Fruit fly (Drosophila melanogaster): ENCODE data around the gene Tango10.

Gene Tango10

dm6 chrX:11715263-11715659 lies 4.8 kb upstream of the Tango10 start, which contains the start of gene Amun (continued):
- no peak for TF ChIP-seq D19B (GFP tag; optimal IDR thresholded peaks at IDR 0.05)
- TF ChIP-seq Pdp1 (GFP tag; optimal IDR thresholded peaks at IDR 0.05) = peak in 1 of 2 experiments; percentile 35
- no peak; the same call in 2 of the 3 replicates for TF ChIP-seq CG14050 (GFP tag; IDR thresholded peaks at IDR 0.05)
- TF ChIP-seq sens (GFP tag) = peak; percentile 80
- no peak for TF ChIP-seq CG1024 (GFP tag; IDR thresholded peaks at IDR 0.05)
- TF ChIP-seq Hmr (GFP tag; optimal IDR thresholded peaks at IDR 0.05) = peak; percentile 35
- TF ChIP-seq CG11560 (tag; IDR thresholded peaks at IDR 0.05) = no peak
- no peak for TF ChIP-seq ab (GFP tag; optimal IDR thresholded peaks at IDR 0.05)
- TF ChIP-seq CG17612 (GFP tag; IDR thresholded peaks at IDR 0.05) = no peak; the same call in 1 of the 2 replicates
- TF ChIP-seq CG17568 (GFP tag; optimal IDR thresholded peaks at IDR 0.05) = no peak
- no peak for TF ChIP-seq CG1647 (GFP tag; optimal IDR thresholded peaks at IDR 0.05)
- TF ChIP-seq CG11456 (GFP tag; IDR thresholded peaks at IDR 0.05) = peak; percentile 79; the same call in 2 of the 3 replicates
- no peak for TF ChIP-seq yki (optimal IDR thresholded peaks at IDR 0.05)
- TF ChIP-seq Hr51 (GFP tag; optimal IDR thresholded peaks at IDR 0.05) = no peak
- TF ChIP-seq CG10543 (GFP tag; optimal IDR thresholded peaks at IDR 0.05) = no peak
- no peak for TF ChIP-seq zen2 (GFP tag; IDR thresholded peaks at IDR 0.05; ENCODE audit: partially characterized antibody)
- TF ChIP-seq Antp (GFP tag; optimal IDR thresholded peaks at IDR 0.05) = peak; percentile 45
- peak; percentile 44 for TF ChIP-seq CG6813 (GFP tag; optimal IDR thresholded peaks at IDR 0.05)
- TF ChIP-seq CG1602 (GFP tag; optimal IDR thresholded peaks at IDR 0.05) = no peak
- TF ChIP-seq CG6854 (GFP tag; optimal IDR thresholded peaks at IDR 0.05) = no peak
- TF ChIP-seq Hey (tag; optimal IDR thresholded peaks at IDR 0.05) = no peak
- no peak for TF ChIP-seq CG13123 (GFP tag; optimal IDR thresholded peaks at IDR 0.05)
- no peak for TF ChIP-seq Doc3 (GFP tag; IDR thresholded peaks at IDR 0.05; ENCODE audit: partially characterized antibody)
- TF ChIP-seq sisA (GFP tag; IDR thresholded peaks at IDR 0.05) = peak; percentile 5; the same call in 1 of the 2 replicates
- no peak for TF ChIP-seq CG7357 (GFP tag; IDR thresholded peaks at IDR 0.05)
- no peak for TF ChIP-seq Fer1 (GFP tag; optimal IDR thresholded peaks at IDR 0.05)
- TF ChIP-seq ttk (GFP tag; IDR thresholded peaks at IDR 0.05) = peak; percentile 8; the same call in 1 of the 2 replicates
- no peak for TF ChIP-seq CG18599 (GFP tag; optimal IDR thresholded peaks at IDR 0.05)
- TF ChIP-seq inv (GFP tag; IDR thresholded peaks at IDR 0.05; ENCODE audit: partially characterized antibody) = no peak
- no peak for TF ChIP-seq usp (GFP tag; optimal IDR thresholded peaks at IDR 0.05)
- no peak for TF ChIP-seq CG18262 (tag; optimal IDR thresholded peaks at IDR 0.05)
- no peak for TF ChIP-seq CG4404 (GFP tag; IDR thresholded peaks at IDR 0.05)
- TF ChIP-seq cato (GFP tag; optimal IDR thresholded peaks at IDR 0.05; ENCODE audit: borderline replicate concordance) = no peak
- no peak for TF ChIP-seq CG15073 (GFP tag; optimal IDR thresholded peaks at IDR 0.05)
- TF ChIP-seq CG7556 (GFP tag; optimal IDR thresholded peaks at IDR 0.05) = no peak
- TF ChIP-seq CG6254 (GFP tag; optimal IDR thresholded peaks at IDR 0.05) = no peak
- TF ChIP-seq CrebB (tag; optimal IDR thresholded peaks at IDR 0.05) = no peak
- TF ChIP-seq CG12299 (tag; optimal IDR thresholded peaks at IDR 0.05) = no peak
- TF ChIP-seq dmrt11E (tag; optimal IDR thresholded peaks at IDR 0.05) = no peak
- peak; percentile 32 for TF ChIP-seq NfI (GFP tag; optimal IDR thresholded peaks at IDR 0.05)
- no peak for TF ChIP-seq MESR4 (GFP tag; optimal IDR thresholded peaks at IDR 0.05)
- no peak for TF ChIP-seq Hmx (GFP tag; optimal IDR thresholded peaks at IDR 0.05)
- no peak for TF ChIP-seq CG13296 (GFP tag; optimal IDR thresholded peaks at IDR 0.05)
- TF ChIP-seq H2.0 (GFP tag; IDR thresholded peaks at IDR 0.05) = no peak
- no peak for TF ChIP-seq CG10209 (GFP tag; optimal IDR thresholded peaks at IDR 0.05)
- no peak for TF ChIP-seq pfk (GFP tag; optimal IDR thresholded peaks at IDR 0.05)
- no peak for TF ChIP-seq CG8765 (GFP tag; IDR thresholded peaks at IDR 0.05)
- TF ChIP-seq CG13287 (GFP tag; IDR thresholded peaks at IDR 0.05; ENCODE audit: partially characterized antibody) = no peak
- no peak for TF ChIP-seq CG7271 (tag; optimal IDR thresholded peaks at IDR 0.05)
- no peak for TF ChIP-seq stwl (tag; optimal IDR thresholded peaks at IDR 0.05)
- no peak for TF ChIP-seq CG32772 (GFP tag; IDR thresholded peaks at IDR 0.05)
